Fruit fly (Drosophila melanogaster) whole organism, wandering third instar larva: Measurements from ENCODE around the gene cyc.

ENCODE experiments used
- Dfd ChIP-seq: fragments of >200 bp; optimal IDR thresholded peaks from 2 replicates; lab custom pipeline; 2017; ENCODE audit warnings: missing biosample characterization, missing genetic modification characterization
- HLH106 ChIP-seq: fragments of 200-800 bp; optimal IDR thresholded peaks from 3 replicates; lab custom pipeline; 2019; ENCODE audit warnings: missing biosample characterization, mild to moderate bottlenecking, missing genetic modification characterization, moderate library complexity
- Hr78 ChIP-seq: fragments of >200 bp; optimal IDR thresholded peaks from 2 replicates; lab custom pipeline; 2017; ENCODE audit warnings: missing biosample characterization, missing genetic modification characterization
- OdsH ChIP-seq: fragments of 200-800 bp; sonication (Bioruptor generic); optimal IDR thresholded peaks from 2 replicates; lab custom pipeline; 2016; ENCODE audit warnings: missing biosample characterization, mild to moderate bottlenecking, missing genetic modification characterization
- br ChIP-seq: fragments of 200-800 bp; sonication (Bioruptor generic); optimal IDR thresholded peaks from 2 replicates; lab custom pipeline; 2016; ENCODE audit warnings: missing biosample characterization, missing genetic modification characterization
- dl ChIP-seq, 2 experiments: fragments of 175-275, 200-275 bp in 1 of 2; fragments of 200-275 bp in 1 of 2; sonication (Bioruptor generic); optimal IDR thresholded peaks; lab custom pipeline; 2018; ENCODE audit warnings: mild to moderate bottlenecking in 2 of 2, missing biosample characterization in 2 of 2, missing genetic modification characterization in 2 of 2, moderate library complexity in 2 of 2; ENCODE audit not compliant: partially characterized antibody in 2 of 2, insufficient read depth in 1 of 2
- ey ChIP-seq: fragments of 200-800 bp; sonication (Bioruptor generic); optimal IDR thresholded peaks from 2 replicates; lab custom pipeline; 2016; ENCODE audit warnings: missing biosample characterization, missing genetic modification characterization
- foxo ChIP-seq, 2 experiments: fragments of 200-800 bp; sonication (Bioruptor generic); optimal IDR thresholded peaks; 2 replicates in 1 of 2; 3 replicates in 1 of 2; lab custom pipeline; 2016 to 2017; ENCODE audit warnings: missing biosample characterization in 2 of 2, missing genetic modification characterization in 2 of 2
- fru ChIP-seq: fragments of 200-800 bp; sonication (Bioruptor generic); optimal IDR thresholded peaks from 3 replicates; lab custom pipeline; 2016; ENCODE audit warnings: missing biosample characterization, mild to moderate bottlenecking, missing genetic modification characterization
- h ChIP-seq: fragments of 200-800 bp; sonication (Bioruptor generic); optimal IDR thresholded peaks from 3 replicates; lab custom pipeline; 2016; ENCODE audit warnings: missing biosample characterization, mild to moderate bottlenecking, missing genetic modification characterization
- psq ChIP-seq: fragments of 200-800 bp; sonication (Bioruptor generic); optimal IDR thresholded peaks from 3 replicates; lab custom pipeline; 2017; ENCODE audit warnings: missing biosample characterization, mild to moderate bottlenecking, missing genetic modification characterization, moderate library complexity
- sv ChIP-seq: fragments of 200-800 bp; sonication (Bioruptor generic); optimal IDR thresholded peaks from 3 replicates; lab custom pipeline; 2016; ENCODE audit warnings: missing biosample characterization, missing genetic modification characterization
- tai ChIP-seq: sonication (Bioruptor generic); optimal IDR thresholded peaks from 2 replicates; lab custom pipeline; 2016; ENCODE audit warnings: missing biosample characterization, missing genetic modification characterization

DNA sequence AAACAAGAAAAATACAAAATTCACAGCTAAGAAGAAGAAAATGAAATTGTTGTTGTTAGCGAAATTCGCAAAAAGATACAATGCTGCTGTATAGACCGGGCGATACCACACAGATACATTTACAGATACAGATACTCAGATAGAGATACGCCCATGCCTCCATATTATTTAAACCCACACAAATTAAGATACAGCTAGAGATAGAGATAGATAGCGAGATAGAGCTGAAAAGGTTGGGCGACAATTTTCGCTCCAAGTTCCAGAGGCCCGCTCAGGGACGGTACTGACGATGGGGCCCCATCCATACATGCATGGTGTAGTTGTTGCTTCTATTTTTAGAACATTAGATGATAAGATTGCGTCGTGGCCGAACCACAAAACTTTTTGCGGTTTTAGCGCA, 28.1 kb downstream of the cyc start:
- TF ChIP-seq Hr78 (GFP tag; lab: Kevin White, UChicago) (no peak), h (GFP tag; lab: Kevin White, UChicago) (no peak), psq (no peak), dl (GFP tag; optimal IDR thresholded peaks at IDR 0.05; lab: Kevin White, UChicago; ENCODE audit: insufficient read depth in 1 of 2, partially characterized antibody in 2 of 2) (no peak), ey (GFP tag; lab: Kevin White, UChicago) (no peak), OdsH (GFP tag; lab: Kevin White, UChicago) (no peak), Dfd (GFP tag; lab: Kevin White, UChicago) (no peak), br (GFP tag; lab: Kevin White, UChicago) (no peak), fru (GFP tag; lab: Kevin White, UChicago) (no peak), tai (GFP tag; lab: Kevin White, UChicago) (no peak), sv (GFP tag; lab: Kevin White, UChicago) (no peak), foxo (GFP tag; optimal IDR thresholded peaks at IDR 0.05; lab: Kevin White, UChicago) (no peak), HLH106 (no peak)
